Fruit fly (Drosophila melanogaster) whole organism, embryonic: ENCODE measurements around the gene CG42716.
A peak's percentile ranks its signal among the peaks of the same experiment; 100 is the strongest.

Experiments
- ATbp ChIP-seq: fragments of 200-800 bp; sonication (Bioruptor generic); optimal IDR thresholded peaks from 2 replicates; lab custom pipeline; 2017; ENCODE audit warnings: missing biosample characterization, mild to moderate bottlenecking, missing genetic modification characterization, missing genetic modification reagents
- Abd-B ChIP-seq: fragments of 200-800 bp; sonication (Bioruptor generic); optimal IDR thresholded peaks from 2 replicates; lab custom pipeline; 2018; ENCODE audit warnings: missing biosample characterization, mild to moderate bottlenecking, missing genetic modification characterization, moderate library complexity
- Aef1 ChIP-seq: fragments of 200-800 bp; sonication (Bioruptor generic); IDR thresholded peaks from 3 replicates; pipeline ENCODE4 v1.3.6; 2022; ENCODE audit warnings: missing biosample characterization, missing genetic modification characterization
- Bteb2 ChIP-seq: fragments of 200-800 bp; sonication (Bioruptor generic); optimal IDR thresholded peaks from 2 replicates; lab custom pipeline; 2016; ENCODE audit warnings: missing biosample characterization, missing genetic modification characterization
- CG10209 ChIP-seq: fragments of 200-800 bp; sonication (Bioruptor generic); optimal IDR thresholded peaks from 3 replicates; lab custom pipeline; 2017; ENCODE audit warnings: missing biosample characterization, mild to moderate bottlenecking, missing genetic modification characterization, missing genetic modification reagents
- CG11085 ChIP-seq: fragments of 200-800 bp; sonication (Bioruptor generic); IDR thresholded peaks from 2 replicates; pipeline ENCODE4 v1.3.6; 2022; ENCODE audit warnings: missing biosample characterization, missing genetic modification characterization
- CG13624 ChIP-seq: fragments of 200-800 bp; sonication (Bioruptor generic); optimal IDR thresholded peaks from 2 replicates; lab custom pipeline; 2016; ENCODE audit warnings: missing biosample characterization, missing genetic modification characterization
- CG15696 ChIP-seq: fragments of 200-800 bp; sonication (Bioruptor generic); optimal IDR thresholded peaks from 2 replicates; lab custom pipeline; 2019; ENCODE audit warnings: missing biosample characterization, mild to moderate bottlenecking, missing genetic modification characterization, moderate library complexity
- CG16813 ChIP-seq: fragments of 200-800 bp; sonication (Bioruptor generic); IDR thresholded peaks from 3 replicates; pipeline ENCODE4 v1.3.6; 2022; ENCODE audit warnings: missing biosample characterization, missing genetic modification characterization; ENCODE audit not compliant: partially characterized antibody
- CG18262 ChIP-seq: fragments of 200-800 bp; optimal IDR thresholded peaks from 3 replicates; lab custom pipeline; 2019; ENCODE audit warnings: missing biosample characterization, mild to moderate bottlenecking, missing genetic modification characterization, moderate library complexity
- CG2120 ChIP-seq: fragments of 200-800 bp; sonication (Bioruptor generic); optimal IDR thresholded peaks from 3 replicates; lab custom pipeline; 2016; ENCODE audit warnings: missing biosample characterization, missing genetic modification characterization
- CG3065 ChIP-seq: fragments of 200-800 bp; sonication (Bioruptor generic); optimal IDR thresholded peaks from 2 replicates; lab custom pipeline; 2016; ENCODE audit warnings: missing biosample characterization, missing genetic modification characterization
- CG3281 ChIP-seq: fragments of 200-800 bp; sonication (Bioruptor generic); optimal IDR thresholded peaks from 3 replicates; lab custom pipeline; 2017; ENCODE audit warnings: missing biosample characterization, mild to moderate bottlenecking, missing genetic modification characterization
- CG3847 ChIP-seq: fragments of 200-800 bp; sonication (Bioruptor generic); IDR thresholded peaks from 2 replicates; pipeline ENCODE4 v1.3.6; 2022; ENCODE audit warnings: missing biosample characterization, missing genetic modification characterization
- CG4820 ChIP-seq: fragments of 200-800 bp; sonication (Bioruptor generic); optimal IDR thresholded peaks from 3 replicates; lab custom pipeline; 2016; ENCODE audit warnings: missing biosample characterization, missing genetic modification characterization
- CG5180 ChIP-seq: fragments of 200-800 bp; sonication (Bioruptor generic); optimal IDR thresholded peaks from 3 replicates; lab custom pipeline; 2017; ENCODE audit warnings: missing biosample characterization, missing genetic modification characterization, mild to moderate bottlenecking, moderate library complexity, missing genetic modification reagents
- CG6854 ChIP-seq: fragments of 200-800 bp; sonication (Bioruptor generic); optimal IDR thresholded peaks from 3 replicates; lab custom pipeline; 2017; ENCODE audit warnings: missing biosample characterization, mild to moderate bottlenecking, missing genetic modification characterization
- CG7357 ChIP-seq: fragments of 200-800 bp; sonication (Bioruptor generic); IDR thresholded peaks from 3 replicates; pipeline ENCODE4 v1.3.6; 2022; ENCODE audit warnings: missing biosample characterization, missing genetic modification characterization
- CG7963 ChIP-seq: fragments of 200-800 bp; sonication (Bioruptor generic); IDR thresholded peaks from 3 replicates; pipeline ENCODE4 v1.3.6; 2022; ENCODE audit warnings: missing biosample characterization, missing genetic modification characterization; ENCODE audit not compliant: partially characterized antibody
- CG8290 ChIP-seq, 3 experiments: fragments of 200-800 bp; sonication (Bioruptor generic); optimal IDR thresholded peaks; 2 replicates each; lab custom pipeline; 2016 to 2019; ENCODE audit warnings: missing biosample characterization in 3 of 3, missing genetic modification characterization in 3 of 3, mild to moderate bottlenecking in 2 of 3, moderate library complexity in 1 of 3
- CG9215 ChIP-seq: fragments of 200-800 bp; sonication (Bioruptor generic); IDR thresholded peaks from 2 replicates; pipeline ENCODE4 v1.3.6; 2022; ENCODE audit warnings: missing biosample characterization, missing genetic modification characterization
- CoRest ChIP-seq: fragments of 200-800 bp; sonication (Bioruptor generic); optimal IDR thresholded peaks from 3 replicates; lab custom pipeline; 2018; ENCODE audit warnings: missing biosample characterization, mild to moderate bottlenecking, missing genetic modification characterization, moderate library complexity
- E2f1 ChIP-seq: fragments of 200-800 bp; sonication (Bioruptor generic); IDR thresholded peaks from 2 replicates; pipeline ENCODE4 v1.3.6; 2022; ENCODE audit warnings: missing biosample characterization, missing genetic modification characterization
- HLH54F ChIP-seq: fragments of 200-800 bp; sonication (Bioruptor generic); optimal IDR thresholded peaks from 3 replicates; lab custom pipeline; 2016; ENCODE audit warnings: missing biosample characterization, missing genetic modification characterization
- Hey ChIP-seq: fragments of 200-800 bp; sonication (Bioruptor generic); optimal IDR thresholded peaks from 3 replicates; lab custom pipeline; 2018; ENCODE audit warnings: missing biosample characterization, mild to moderate bottlenecking, missing genetic modification characterization
- Max ChIP-seq: fragments of 200-800 bp; sonication (Bioruptor generic); optimal IDR thresholded peaks from 2 replicates; lab custom pipeline; 2016; ENCODE audit warnings: missing biosample characterization, mild to moderate bottlenecking, missing genetic modification characterization
- Meics ChIP-seq: fragments of 200-800 bp; sonication (Bioruptor generic); optimal IDR thresholded peaks from 2 replicates; lab custom pipeline; 2017; ENCODE audit warnings: missing biosample characterization, mild to moderate bottlenecking, missing genetic modification characterization
- Mes4 ChIP-seq: fragments of 200-800 bp; sonication (Bioruptor generic); optimal IDR thresholded peaks from 2 replicates; lab custom pipeline; 2016; ENCODE audit warnings: missing biosample characterization, missing genetic modification characterization
- Mrtf ChIP-seq: fragments of 200-800 bp; sonication (Bioruptor generic); IDR thresholded peaks from 3 replicates; pipeline ENCODE4 v1.3.6; 2022; ENCODE audit warnings: missing biosample characterization, missing genetic modification characterization
- NfI ChIP-seq: fragments of 200-800 bp; sonication (Bioruptor generic); optimal IDR thresholded peaks from 3 replicates; lab custom pipeline; 2018; ENCODE audit warnings: missing biosample characterization, mild to moderate bottlenecking, missing genetic modification characterization, moderate library complexity
- Sry-β ChIP-seq: fragments of 200-800 bp; sonication (Bioruptor generic); optimal IDR thresholded peaks from 2 replicates; lab custom pipeline; 2018; ENCODE audit warnings: missing biosample characterization, mild to moderate bottlenecking, missing genetic modification characterization, moderate library complexity
- ara ChIP-seq: fragments of 200-800 bp; sonication (Bioruptor generic); IDR thresholded peaks from 2 replicates; pipeline ENCODE4 v1.3.6; 2022; ENCODE audit warnings: missing biosample characterization, missing genetic modification characterization
- cato ChIP-seq: fragments of 200-800 bp; sonication (Bioruptor generic); optimal IDR thresholded peaks from 2 replicates; lab custom pipeline; 2016; ENCODE audit warnings: missing biosample characterization, missing genetic modification characterization, borderline replicate concordance
- corto ChIP-seq: fragments of 200-800 bp; sonication (Bioruptor generic); optimal IDR thresholded peaks from 2 replicates; lab custom pipeline; 2016; ENCODE audit warnings: missing biosample characterization, mild to moderate bottlenecking, missing genetic modification characterization, moderate library complexity
- exex ChIP-seq: fragments of 200-800 bp; sonication (Bioruptor generic); optimal IDR thresholded peaks from 4 replicates; lab custom pipeline; 2018; ENCODE audit warnings: missing biosample characterization, mild to moderate bottlenecking, missing genetic modification characterization, moderate library complexity
- ftz-f1 ChIP-seq: fragments of 200-800 bp; sonication (Bioruptor generic); optimal IDR thresholded peaks from 2 replicates; lab custom pipeline; 2016; ENCODE audit warnings: missing biosample characterization, missing genetic modification characterization
- fu2 ChIP-seq: fragments of 200-800 bp; sonication (Bioruptor generic); optimal IDR thresholded peaks from 2 replicates; lab custom pipeline; 2016; ENCODE audit warnings: missing biosample characterization, missing genetic modification characterization
- gcm ChIP-seq: fragments of 200-800 bp; sonication (Bioruptor generic); optimal IDR thresholded peaks from 2 replicates; lab custom pipeline; 2019; ENCODE audit warnings: missing biosample characterization, mild to moderate bottlenecking, missing genetic modification characterization, moderate library complexity
- hkb ChIP-seq, 2 experiments: fragments of 200-800 bp in 1 of 2; fragments of >200 bp in 1 of 2; sonication (Bioruptor generic) in 1 of 2; IDR thresholded peaks in 1 of 2; optimal IDR thresholded peaks in 1 of 2; 2 replicates each; pipeline versions ENCODE4 v1.3.6 to Lab custom; 2017 to 2022; ENCODE audit warnings: missing biosample characterization in 1 of 2, missing genetic modification characterization in 1 of 2
- mld ChIP-seq: fragments of 200-800 bp; sonication (Bioruptor generic); IDR thresholded peaks from 3 replicates; pipeline ENCODE4 v1.3.6; 2022; ENCODE audit warnings: missing biosample characterization, missing genetic modification characterization; ENCODE audit not compliant: partially characterized antibody
- peb ChIP-seq: fragments of 200-800 bp; sonication (Bioruptor generic); IDR thresholded peaks from 2 replicates; pipeline ENCODE4 v1.3.6; 2022; ENCODE audit warnings: missing biosample characterization, missing genetic modification characterization
- prd ChIP-seq, 3 experiments: fragments of >200 bp in 2 of 3; fragments of 200-800 bp in 1 of 3; sonication (Bioruptor generic) in 1 of 3; optimal IDR thresholded peaks in 2 of 3; IDR thresholded peaks in 1 of 3; 2 replicates in 2 of 3; 3 replicates in 1 of 3; pipeline versions ENCODE4 v1.3.6 to Lab custom; 2017 to 2022; ENCODE audit warnings: missing biosample characterization in 1 of 3, missing genetic modification characterization in 1 of 3
- rib ChIP-seq: fragments of 200-800 bp; sonication (Bioruptor generic); IDR thresholded peaks from 2 replicates; pipeline ENCODE4 v1.3.6; 2022; ENCODE audit warnings: missing biosample characterization, missing genetic modification characterization
- sc ChIP-seq, 3 experiments: fragments of >200 bp in 2 of 3; fragments of 200-800 bp in 1 of 3; sonication (Bioruptor generic) in 1 of 3; optimal IDR thresholded peaks; 2 replicates in 2 of 3; 3 replicates in 1 of 3; lab custom pipeline; 2017; ENCODE audit warnings: mild to moderate bottlenecking in 1 of 3, missing biosample characterization in 1 of 3, missing genetic modification characterization in 1 of 3, missing genetic modification reagents in 1 of 3
- sd ChIP-seq: fragments of 200-800 bp; sonication (Bioruptor generic); optimal IDR thresholded peaks from 3 replicates; lab custom pipeline; 2018; ENCODE audit warnings: missing biosample characterization, mild to moderate bottlenecking, missing genetic modification characterization, moderate library complexity
- sima ChIP-seq: fragments of 200-800 bp; sonication (Bioruptor generic); optimal IDR thresholded peaks from 2 replicates; lab custom pipeline; 2016; ENCODE audit warnings: missing biosample characterization, missing genetic modification characterization
- vnd ChIP-seq: fragments of 200-800 bp; sonication (Bioruptor generic); IDR thresholded peaks from 3 replicates; pipeline ENCODE4 v1.3.6; 2022; ENCODE audit warnings: missing biosample characterization, missing genetic modification characterization; ENCODE audit not compliant: partially characterized antibody

The CG42716 gene

DNA sequence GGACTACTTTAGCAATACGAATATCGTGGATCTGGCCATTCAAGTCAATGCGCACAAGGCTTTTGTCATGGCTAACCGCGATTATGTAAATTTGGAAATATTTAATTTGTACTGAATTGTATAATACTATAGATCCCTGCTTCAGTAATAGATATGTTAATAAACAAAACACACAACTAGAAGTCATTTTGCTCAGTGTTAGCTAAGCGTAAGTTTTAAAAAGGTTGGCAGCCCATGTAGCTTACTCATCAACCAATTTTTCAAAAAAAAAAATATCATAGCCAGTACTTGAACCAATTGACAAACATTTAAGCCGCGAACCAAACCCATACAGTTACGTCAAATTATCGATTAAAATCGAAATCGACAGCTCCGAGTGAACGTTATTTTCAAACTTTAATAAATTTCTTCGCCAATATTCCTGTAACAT, 3.5 kb downstream of the CG42716 start:
- TF ChIP-seq ara (GFP tag; lab: Robert Waterston, UW), result peak; percentile 62; the same call in 1 of the 2 replicates
- peak; percentile 78 for TF ChIP-seq CoRest (tag; lab: Kevin White, UChicago)
- peak; percentile 36 for TF ChIP-seq cato (GFP tag; lab: Kevin White, UChicago)
- no peak for TF ChIP-seq Abd-B (GFP tag; lab: Kevin White, UChicago)
- TF ChIP-seq Meics (GFP tag; lab: Kevin White, UChicago), result peak; percentile 77
- no peak for TF ChIP-seq prd (optimal IDR thresholded peaks at IDR 0.05; lab: Kevin White, UChicago)
- TF ChIP-seq prd (GFP tag; IDR thresholded peaks at IDR 0.05; lab: Robert Waterston, UW), result peak; percentile 75
- TF ChIP-seq NfI (GFP tag; lab: Kevin White, UChicago), result peak; percentile 63
- TF ChIP-seq CG11085 (GFP tag; lab: Robert Waterston, UW), result peak; percentile 62
- peak; percentile 81 for TF ChIP-seq CG3281
- peak; percentile 51; the same call in 1 of the 2 replicates for TF ChIP-seq peb
- TF ChIP-seq gcm (GFP tag; lab: Kevin White, UChicago), result peak; percentile 70
- peak; percentile 85 for TF ChIP-seq CG8290 (GFP tag; optimal IDR thresholded peaks at IDR 0.05; lab: Kevin White, UChicago)
- TF ChIP-seq CG8290 (tag; optimal IDR thresholded peaks at IDR 0.05; lab: Kevin White, UChicago), result peak; percentile 45 to 94
- TF ChIP-seq CG6854, result peak; percentile 79
- peak; percentile 63 for TF ChIP-seq ATbp (GFP tag; lab: Kevin White, UChicago)
- peak; percentile 58 for TF ChIP-seq sd (tag; lab: Kevin White, UChicago)
- TF ChIP-seq Mrtf (GFP tag; lab: Robert Waterston, UW), result peak; percentile 57; the same call in 2 of the 3 replicates
- TF ChIP-seq CG13624 (GFP tag; lab: Kevin White, UChicago), result peak; percentile 86
- peak; percentile 42; the same call in 1 of the 3 replicates for TF ChIP-seq vnd (GFP tag; lab: Robert Waterston, UW)
- TF ChIP-seq Max (GFP tag; lab: Kevin White, UChicago), result peak; percentile 47
- TF ChIP-seq sima (GFP tag; lab: Kevin White, UChicago), result no peak
- peak; percentile 66; the same call in 2 of the 3 replicates for TF ChIP-seq Aef1 (GFP tag; lab: Robert Waterston, UW)
- peak; percentile 72 for TF ChIP-seq CG18262
- TF ChIP-seq Hey (tag; lab: Kevin White, UChicago), result no peak
- no peak for TF ChIP-seq mld
- peak; percentile 89 for TF ChIP-seq CG2120 (GFP tag; lab: Kevin White, UChicago)
- TF ChIP-seq E2f1 (GFP tag; lab: Robert Waterston, UW), result peak; percentile 79
- peak; percentile 39 for TF ChIP-seq ftz-f1 (GFP tag; lab: Kevin White, UChicago)
- peak; percentile 49; the same call in 2 of the 3 replicates for TF ChIP-seq CG7963 (GFP tag; lab: Robert Waterston, UW)
- TF ChIP-seq CG7357 (GFP tag; lab: Robert Waterston, UW), result no peak
- no peak for TF ChIP-seq corto
- peak; percentile 55 for TF ChIP-seq CG4820 (GFP tag; lab: Kevin White, UChicago)
- TF ChIP-seq CG3065 (GFP tag; lab: Kevin White, UChicago), result peak; percentile 6
- peak; percentile 76 for TF ChIP-seq HLH54F (GFP tag; lab: Kevin White, UChicago)
- peak; percentile 91 for TF ChIP-seq CG3847 (GFP tag; lab: Robert Waterston, UW)
- peak; percentile 73 for TF ChIP-seq fu2
- peak; percentile 60 for TF ChIP-seq CG9215 (GFP tag; lab: Robert Waterston, UW)
- TF ChIP-seq sc (optimal IDR thresholded peaks at IDR 0.05; lab: Kevin White, UChicago), result no peak
- TF ChIP-seq sc (GFP tag; optimal IDR thresholded peaks at IDR 0.05; lab: Kevin White, UChicago), result peak; percentile 13
- TF ChIP-seq Mes4, result peak; percentile 54
- no peak for TF ChIP-seq Sry-β (GFP tag; lab: Kevin White, UChicago)
- peak; percentile 26 for TF ChIP-seq CG5180 (GFP tag; lab: Kevin White, UChicago)
- TF ChIP-seq Bteb2 (GFP tag; lab: Kevin White, UChicago), result peak; percentile 80
- TF ChIP-seq exex (tag; lab: Kevin White, UChicago), result no peak
- TF ChIP-seq CG16813 (GFP tag; lab: Robert Waterston, UW), result peak; percentile 60
- peak; percentile 71 for TF ChIP-seq CG10209
- no peak for TF ChIP-seq hkb (optimal IDR thresholded peaks at IDR 0.05; lab: Kevin White, UChicago)
- TF ChIP-seq hkb (GFP tag; IDR thresholded peaks at IDR 0.05; lab: Robert Waterston, UW), result peak; percentile 87
- TF ChIP-seq rib (GFP tag; lab: Robert Waterston, UW), result peak; percentile 29
- peak; percentile 72 for TF ChIP-seq CG15696
